Worm (Caenorhabditis elegans): ENCODE data around the gene aex-4.

ce11 chrX:3680544-3681214 is 48.4 kb upstream of the aex-4 start, which contains the start of gene tsp-17:
- TF ChIP-seq nhr-11 (tag; optimal IDR thresholded peaks at IDR 0.05) = no peak
- no peak for TF ChIP-seq sea-2 (GFP tag; optimal IDR thresholded peaks at IDR 0.05)
- no peak for TF ChIP-seq daf-12 (tag; optimal IDR thresholded peaks at IDR 0.05)
- TF ChIP-seq elt-3 (tag; optimal IDR thresholded peaks at IDR 0.05) = no peak
- TF ChIP-seq lin-39 (tag; optimal IDR thresholded peaks at IDR 0.05) = no peak
- no peak for TF ChIP-seq snpc-4 (tag; optimal IDR thresholded peaks at IDR 0.05)
- TF ChIP-seq ZK546.5 (tag; optimal IDR thresholded peaks at IDR 0.05) = no peak
- TF ChIP-seq R02D3.7 (tag; optimal IDR thresholded peaks at IDR 0.05) = no peak
- TF ChIP-seq pha-4 (tag; optimal IDR thresholded peaks at IDR 0.05) = no peak
- no peak for TF ChIP-seq ztf-4 (tag; optimal IDR thresholded peaks at IDR 0.05)

Measured in whole organism, L3 larva.